Worm (Caenorhabditis elegans): ENCODE results near the gene F19B10.3.

DNA sequence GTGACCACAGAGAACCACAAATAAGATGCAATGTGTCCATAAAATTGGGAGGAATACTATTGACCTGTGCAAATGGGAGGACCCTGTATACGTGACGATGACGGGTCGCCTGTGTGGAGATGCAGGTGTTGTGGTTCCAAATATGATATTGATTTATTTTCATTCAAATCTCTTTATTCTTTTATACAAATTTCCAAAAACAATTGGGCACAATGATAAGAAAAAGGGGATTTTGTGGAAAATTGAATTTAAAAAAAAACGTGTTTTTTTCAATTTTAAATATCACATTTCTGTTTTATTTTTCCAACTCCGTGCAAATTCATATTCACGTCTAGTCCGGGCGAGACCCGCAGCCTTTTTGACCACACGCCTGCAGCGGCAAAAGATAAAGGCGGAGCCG lies 10.6 kb downstream of the F19B10.3 start, which contains the start of gene F19B10.2:
- TF ChIP-seq him-1 (tag; optimal IDR thresholded peaks at IDR 0.05): no peak
- TF ChIP-seq dao-5 (tag; optimal IDR thresholded peaks at IDR 0.05): no peak
- no peak for TF ChIP-seq W03F9.2 (tag; optimal IDR thresholded peaks at IDR 0.05)
